Fruit fly (Drosophila melanogaster) whole organism, embryonic: Measurements from ENCODE around the gene CG31161.
A peak's percentile ranks its signal among the peaks of the same experiment; 100 is the strongest.

Source experiments
- B-H1 ChIP-seq: fragments of 200-800 bp; sonication (Bioruptor generic); IDR thresholded peaks from 3 replicates; pipeline ENCODE4 v1.3.6; 2022; ENCODE audit warnings: missing biosample characterization, missing genetic modification characterization
- Bgb ChIP-seq: fragments of 200-800 bp; sonication (Bioruptor generic); IDR thresholded peaks from 2 replicates; pipeline ENCODE4 v1.3.6; 2022; ENCODE audit warnings: missing biosample characterization, missing genetic modification characterization; ENCODE audit not compliant: partially characterized antibody
- C15 ChIP-seq: fragments of 200-800 bp; sonication (Bioruptor generic); IDR thresholded peaks from 3 replicates; pipeline ENCODE4 v1.3.6; 2022; ENCODE audit warnings: missing biosample characterization, missing genetic modification characterization
- CG10267 ChIP-seq: fragments of 200-800 bp; sonication (Bioruptor generic); optimal IDR thresholded peaks from 2 replicates; lab custom pipeline; 2018; ENCODE audit warnings: missing biosample characterization, mild to moderate bottlenecking, missing genetic modification characterization, moderate library complexity
- CG10431 ChIP-seq: fragments of 200-800 bp; sonication (Bioruptor generic); optimal IDR thresholded peaks from 3 replicates; lab custom pipeline; 2018; ENCODE audit warnings: missing biosample characterization, mild to moderate bottlenecking, missing genetic modification characterization
- CG11560 ChIP-seq: fragments of 200-800 bp; sonication (Bioruptor generic); IDR thresholded peaks from 3 replicates; pipeline ENCODE4 v1.3.6; 2022; ENCODE audit warnings: missing biosample characterization, missing genetic modification characterization
- CG12942 ChIP-seq: fragments of 200-800 bp; sonication (Bioruptor generic); optimal IDR thresholded peaks from 3 replicates; lab custom pipeline; 2016; ENCODE audit warnings: missing biosample characterization, missing genetic modification characterization
- CG17186 ChIP-seq: fragments of 200-800 bp; sonication (Bioruptor generic); optimal IDR thresholded peaks from 3 replicates; lab custom pipeline; 2017; ENCODE audit warnings: missing biosample characterization, missing genetic modification reagents, missing genetic modification characterization
- CG17612 ChIP-seq: fragments of 200-800 bp; sonication (Bioruptor generic); IDR thresholded peaks from 2 replicates; pipeline ENCODE4 v1.3.6; 2022; ENCODE audit warnings: missing biosample characterization, missing genetic modification characterization
- CG17912 ChIP-seq: fragments of 200-800 bp; sonication (Bioruptor generic); optimal IDR thresholded peaks from 2 replicates; lab custom pipeline; 2018; ENCODE audit warnings: missing biosample characterization, mild to moderate bottlenecking, missing genetic modification characterization
- CG18262 ChIP-seq: fragments of 200-800 bp; optimal IDR thresholded peaks from 3 replicates; lab custom pipeline; 2019; ENCODE audit warnings: missing biosample characterization, mild to moderate bottlenecking, missing genetic modification characterization, moderate library complexity
- CG2116 ChIP-seq: fragments of 200-800 bp; sonication (Bioruptor generic); optimal IDR thresholded peaks from 3 replicates; lab custom pipeline; 2018; ENCODE audit warnings: missing biosample characterization, mild to moderate bottlenecking, missing genetic modification characterization
- CG30403 ChIP-seq: fragments of 200-800 bp; sonication (Bioruptor generic); optimal IDR thresholded peaks from 3 replicates; lab custom pipeline; 2016; ENCODE audit warnings: missing biosample characterization, missing genetic modification characterization
- CG3995 ChIP-seq: fragments of 200-800 bp; sonication (Bioruptor generic); optimal IDR thresholded peaks from 3 replicates; lab custom pipeline; 2016; ENCODE audit warnings: missing biosample characterization, missing genetic modification characterization
- CG4360 ChIP-seq: fragments of 200-800 bp; sonication (Bioruptor generic); IDR thresholded peaks from 2 replicates; pipeline ENCODE4 v1.3.6; 2022; ENCODE audit warnings: missing biosample characterization, missing genetic modification characterization
- CG5180 ChIP-seq: fragments of 200-800 bp; sonication (Bioruptor generic); optimal IDR thresholded peaks from 3 replicates; lab custom pipeline; 2017; ENCODE audit warnings: missing biosample characterization, missing genetic modification characterization, mild to moderate bottlenecking, moderate library complexity, missing genetic modification reagents
- CTCF ChIP-seq: fragments of 200-800 bp; sonication (Bioruptor generic); optimal IDR thresholded peaks from 2 replicates; lab custom pipeline; 2017; ENCODE audit warnings: missing biosample characterization, mild to moderate bottlenecking, missing genetic modification characterization, moderate library complexity
- CkIIα-i1 ChIP-seq: fragments of 200-800 bp; sonication (Bioruptor generic); IDR thresholded peaks from 2 replicates; pipeline ENCODE4 v1.3.6; 2022; ENCODE audit warnings: missing biosample characterization, missing genetic modification characterization
- Dad ChIP-seq: fragments of 200-800 bp; sonication (Bioruptor generic); optimal IDR thresholded peaks from 3 replicates; lab custom pipeline; 2016; ENCODE audit warnings: missing biosample characterization, missing genetic modification characterization
- Dfd ChIP-seq, 2 experiments: fragments of >200 bp; optimal IDR thresholded peaks; 2 replicates each; lab custom pipeline; 2017; ENCODE audit warnings: missing biosample characterization in 2 of 2, missing genetic modification characterization in 2 of 2
- Doc2 ChIP-seq: fragments of 200-800 bp; sonication (Bioruptor generic); IDR thresholded peaks from 2 replicates; pipeline ENCODE4 v1.3.6; 2022; ENCODE audit warnings: missing biosample characterization, missing genetic modification characterization
- Elba2 ChIP-seq: fragments of 200-800 bp; sonication (Bioruptor generic); optimal IDR thresholded peaks from 3 replicates; lab custom pipeline; 2016; ENCODE audit warnings: missing biosample characterization, missing genetic modification characterization
- Hmr ChIP-seq: fragments of 200-800 bp; sonication (Bioruptor generic); optimal IDR thresholded peaks from 3 replicates; lab custom pipeline; 2017; ENCODE audit warnings: mild to moderate bottlenecking, missing biosample characterization, missing genetic modification reagents, missing genetic modification characterization
- NC2β ChIP-seq: fragments of 200-800 bp; sonication (Bioruptor generic); optimal IDR thresholded peaks from 2 replicates; lab custom pipeline; 2016; ENCODE audit warnings: missing biosample characterization, missing genetic modification characterization
- NFAT ChIP-seq: fragments of 200-800 bp; sonication (Bioruptor generic); IDR thresholded peaks from 2 replicates; pipeline ENCODE4 v1.3.6; 2022; ENCODE audit warnings: missing biosample characterization, missing genetic modification characterization
- Neu2 ChIP-seq: fragments of 200-800 bp; sonication (Bioruptor generic); optimal IDR thresholded peaks from 3 replicates; lab custom pipeline; 2016; ENCODE audit warnings: missing biosample characterization, missing genetic modification characterization, borderline replicate concordance
- Nf-YB ChIP-seq: fragments of 200-800 bp; sonication (Bioruptor generic); optimal IDR thresholded peaks from 3 replicates; lab custom pipeline; 2019; ENCODE audit warnings: missing biosample characterization, mild to moderate bottlenecking, missing genetic modification characterization, moderate library complexity
- NfI ChIP-seq: fragments of 200-800 bp; sonication (Bioruptor generic); optimal IDR thresholded peaks from 3 replicates; lab custom pipeline; 2018; ENCODE audit warnings: missing biosample characterization, mild to moderate bottlenecking, missing genetic modification characterization, moderate library complexity
- Oli ChIP-seq: fragments of 200-800 bp; sonication (Bioruptor generic); optimal IDR thresholded peaks from 2 replicates; lab custom pipeline; 2018; ENCODE audit warnings: missing biosample characterization, mild to moderate bottlenecking, missing genetic modification characterization, moderate library complexity
- Opbp ChIP-seq: fragments of 200-800 bp; sonication (Bioruptor generic); IDR thresholded peaks from 3 replicates; pipeline ENCODE4 v1.3.6; 2022; ENCODE audit warnings: missing biosample characterization, missing genetic modification characterization; ENCODE audit not compliant: partially characterized antibody
- al ChIP-seq: fragments of 200-800 bp; sonication (Bioruptor generic); IDR thresholded peaks from 2 replicates; pipeline ENCODE4 v1.3.6; 2022; ENCODE audit warnings: missing biosample characterization, missing genetic modification characterization
- caup ChIP-seq: fragments of 200-800 bp; sonication (Bioruptor generic); optimal IDR thresholded peaks from 3 replicates; lab custom pipeline; 2017; ENCODE audit warnings: missing biosample characterization, mild to moderate bottlenecking, missing genetic modification characterization, moderate library complexity; ENCODE audit not compliant: severe bottlenecking
- chinmo ChIP-seq: fragments of 200-800 bp; sonication (Bioruptor generic); IDR thresholded peaks from 4 replicates; pipeline ENCODE4 v1.3.6; 2022; ENCODE audit warnings: missing biosample characterization, missing genetic modification characterization; ENCODE audit not compliant: partially characterized antibody
- crol ChIP-seq: fragments of 200-800 bp; sonication (Bioruptor generic); IDR thresholded peaks from 2 replicates; pipeline ENCODE4 v1.3.6; 2022; ENCODE audit warnings: missing biosample characterization, missing genetic modification characterization
- dan ChIP-seq: fragments of 200-800 bp; sonication (Bioruptor generic); IDR thresholded peaks from 2 replicates; pipeline ENCODE4 v1.3.6; 2022; ENCODE audit warnings: missing biosample characterization, missing genetic modification characterization
- danr ChIP-seq: fragments of 200-800 bp; sonication (Bioruptor generic); IDR thresholded peaks from 2 replicates; pipeline ENCODE4 v1.3.6; 2022; ENCODE audit warnings: missing biosample characterization, missing genetic modification characterization
- dm ChIP-seq: fragments of 200-800 bp; sonication (Bioruptor generic); optimal IDR thresholded peaks from 3 replicates; lab custom pipeline; 2016; ENCODE audit warnings: missing biosample characterization, missing genetic modification characterization
- gsb-n ChIP-seq: fragments of 200-800 bp; sonication (Bioruptor generic); optimal IDR thresholded peaks from 3 replicates; lab custom pipeline; 2018; ENCODE audit warnings: missing biosample characterization, mild to moderate bottlenecking, missing genetic modification characterization
- jumu ChIP-seq: fragments of 200-800 bp; sonication (Bioruptor generic); optimal IDR thresholded peaks from 3 replicates; lab custom pipeline; 2016; ENCODE audit warnings: missing biosample characterization, missing genetic modification characterization
- lov ChIP-seq, 2 experiments: fragments of 200-800 bp in 1 of 2; fragments of >200 bp in 1 of 2; sonication (Bioruptor generic) in 1 of 2; IDR thresholded peaks in 1 of 2; optimal IDR thresholded peaks in 1 of 2; 2 replicates in 1 of 2; 3 replicates in 1 of 2; pipeline versions ENCODE4 v1.3.6 to Lab custom; 2017 to 2022; ENCODE audit warnings: missing biosample characterization in 1 of 2, missing genetic modification characterization in 1 of 2
- onecut ChIP-seq: fragments of 200-800 bp; sonication (Bioruptor generic); IDR thresholded peaks from 2 replicates; pipeline ENCODE4 v1.3.6; 2022; ENCODE audit warnings: missing biosample characterization, missing genetic modification characterization
- pnt ChIP-seq: fragments of 200-800 bp; sonication (Bioruptor generic); optimal IDR thresholded peaks from 3 replicates; lab custom pipeline; 2016; ENCODE audit warnings: missing biosample characterization, missing genetic modification characterization
- pros ChIP-seq: fragments of 200-800 bp; sonication (Bioruptor generic); optimal IDR thresholded peaks from 3 replicates; lab custom pipeline; 2019; ENCODE audit warnings: missing biosample characterization, mild to moderate bottlenecking, missing genetic modification characterization, moderate library complexity
- pum ChIP-seq: fragments of 200-800 bp; sonication (Bioruptor generic); optimal IDR thresholded peaks from 2 replicates; lab custom pipeline; 2016; ENCODE audit warnings: missing biosample characterization, missing genetic modification characterization
- ranshi ChIP-seq: fragments of 200-800 bp; sonication (Bioruptor generic); IDR thresholded peaks from 2 replicates; pipeline ENCODE4 v1.3.6; 2022; ENCODE audit warnings: missing biosample characterization, missing genetic modification characterization
- schlank ChIP-seq: fragments of 200-800 bp; sonication (Bioruptor generic); optimal IDR thresholded peaks from 2 replicates; lab custom pipeline; 2018; ENCODE audit warnings: missing biosample characterization, mild to moderate bottlenecking, missing genetic modification characterization
- sd ChIP-seq: fragments of 200-800 bp; sonication (Bioruptor generic); optimal IDR thresholded peaks from 3 replicates; lab custom pipeline; 2018; ENCODE audit warnings: missing biosample characterization, mild to moderate bottlenecking, missing genetic modification characterization, moderate library complexity
- tap ChIP-seq: fragments of 200-800 bp; optimal IDR thresholded peaks from 3 replicates; lab custom pipeline; 2019; ENCODE audit warnings: missing biosample characterization, mild to moderate bottlenecking, missing genetic modification characterization, moderate library complexity
- vvl ChIP-seq: fragments of 200-800 bp; sonication (Bioruptor generic); IDR thresholded peaks from 2 replicates; pipeline ENCODE4 v1.3.6; 2022; ENCODE audit warnings: missing biosample characterization, missing genetic modification characterization
- zfh1 ChIP-seq: fragments of 200-800 bp; sonication (Bioruptor generic); IDR thresholded peaks from 3 replicates; pipeline ENCODE4 v1.3.6; 2022; ENCODE audit warnings: missing biosample characterization, missing genetic modification characterization

The CG31161 gene

DNA sequence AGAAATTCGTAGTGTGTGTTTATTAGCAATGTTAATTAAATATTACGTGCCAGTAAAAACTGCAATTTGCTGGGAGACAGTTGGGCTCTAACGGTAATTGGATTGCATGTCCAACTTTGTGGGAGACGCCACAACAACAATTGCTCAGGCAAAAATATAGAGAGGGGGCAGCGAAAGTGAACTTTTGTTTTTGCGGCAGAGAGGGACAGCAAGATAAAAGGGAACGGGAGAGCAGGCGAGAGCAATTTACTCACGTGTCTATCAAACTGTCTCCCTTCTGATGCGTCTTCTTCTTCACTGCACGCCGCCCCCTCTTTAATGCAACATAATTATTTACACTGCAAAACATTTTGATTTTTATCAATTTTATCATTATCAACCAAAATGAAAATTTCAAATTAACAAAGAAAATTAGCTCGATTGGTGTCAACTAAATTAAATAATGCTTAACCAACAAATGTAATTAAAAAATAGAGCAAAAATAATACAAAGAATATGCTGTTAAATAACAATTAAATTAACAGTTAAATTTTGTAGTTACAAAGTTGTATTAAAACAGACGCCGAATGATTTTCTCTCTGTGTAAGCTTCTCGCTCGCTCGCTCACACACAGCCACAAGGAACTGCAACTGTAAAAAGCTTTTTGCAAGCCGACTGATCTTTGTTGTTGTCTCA lies 51.1 kb downstream of the CG31161 start (continued):
- TF ChIP-seq Dfd (GFP tag; optimal IDR thresholded peaks at IDR 0.05; lab: Kevin White, UChicago) (no peak), jumu (GFP tag; lab: Kevin White, UChicago) (peak; percentile 21), Bgb (GFP tag; lab: Robert Waterston, UW) (no peak), Dad (GFP tag; lab: Kevin White, UChicago) (peak; percentile 13), CTCF (GFP tag; lab: Kevin White, UChicago) (peak; percentile 26), B-H1 (peak; percentile 72), danr (GFP tag; lab: Robert Waterston, UW) (0 out of 2 replicates have a peak, but pooled peaks have one; percentile 9), CG12942 (GFP tag; lab: Kevin White, UChicago) (peak; percentile 68), CG17912 (GFP tag; lab: Kevin White, UChicago) (no peak), CG10431 (GFP tag; lab: Kevin White, UChicago) (no peak), dm (GFP tag; lab: Kevin White, UChicago) (peak; percentile 35), dan (GFP tag; lab: Robert Waterston, UW) (no peak; the same call in 1 of the 2 replicates), lov (optimal IDR thresholded peaks at IDR 0.05; lab: Kevin White, UChicago) (no peak), lov (GFP tag; IDR thresholded peaks at IDR 0.05; lab: Robert Waterston, UW) (no peak), C15 (GFP tag; lab: Robert Waterston, UW) (no peak), sd (no peak), gsb-n (peak; percentile 84), NC2β (GFP tag; lab: Kevin White, UChicago) (peak; percentile 64), vvl (peak; percentile 79), ranshi (GFP tag; lab: Robert Waterston, UW) (peak; percentile 66; the same call in 1 of the 2 replicates), CG10267 (tag; lab: Kevin White, UChicago) (peak; percentile 89), CG5180 (GFP tag; lab: Kevin White, UChicago) (peak; percentile 74), chinmo (GFP tag; lab: Robert Waterston, UW) (no peak), onecut (GFP tag; lab: Robert Waterston, UW) (peak; percentile 72), pum (GFP tag; lab: Kevin White, UChicago) (peak; percentile 39), pnt (GFP tag; lab: Kevin White, UChicago) (peak; percentile 23), Doc2 (GFP tag; lab: Robert Waterston, UW) (no peak), schlank (no peak), Oli (tag; lab: Kevin White, UChicago) (peak; percentile 86), CG2116 (peak; percentile 45), zfh1 (GFP tag; lab: Robert Waterston, UW) (peak; percentile 75), al (GFP tag; lab: Robert Waterston, UW) (no peak), Nf-YB (peak; percentile 58), crol (GFP tag; lab: Robert Waterston, UW) (peak; percentile 47; the same call in 1 of the 2 replicates), NfI (GFP tag; lab: Kevin White, UChicago) (peak; percentile 37), Opbp (no peak), CG18262 (peak; percentile 90), CG3995 (GFP tag; lab: Kevin White, UChicago) (peak; percentile 7), CG30403 (peak; percentile 80), CkIIα-i1 (no peak), tap (peak; percentile 92), Elba2 (no peak), Neu2 (GFP tag; lab: Kevin White, UChicago) (no peak), NFAT (GFP tag; lab: Robert Waterston, UW) (no peak), CG4360 (GFP tag; lab: Robert Waterston, UW) (no peak; the same call in none of the 2 replicates), pros (GFP tag; lab: Kevin White, UChicago) (peak; percentile 30), CG17186 (GFP tag; lab: Kevin White, UChicago) (peak; percentile 32), CG11560 (tag; lab: Robert Waterston, UW) (no peak), Hmr (GFP tag; lab: Kevin White, UChicago) (peak; percentile 11), caup (GFP tag; lab: Kevin White, UChicago) (peak; percentile 23), CG17612 (GFP tag; lab: Robert Waterston, UW) (no peak)
